Fruit fly (Drosophila melanogaster) Kc167 (cell line): ENCODE measurements around the gene eIF1.

Experiments
- Myc ChIP-seq: fragments of >200 bp; optimal IDR thresholded peaks from 2 replicates; lab custom pipeline; 2017; ENCODE audit warnings: missing external identifiers
- Sin3A ChIP-seq: fragments of >200 bp; optimal IDR thresholded peaks from 2 replicates; lab custom pipeline; 2018; ENCODE audit warnings: missing external identifiers
- h ChIP-seq: fragments of >200 bp; optimal IDR thresholded peaks from 3 replicates; lab custom pipeline; 2018; ENCODE audit warnings: missing external identifiers
- insv ChIP-seq: fragments of >200 bp; optimal IDR thresholded peaks from 3 replicates; lab custom pipeline; 2018; ENCODE audit warnings: missing external identifiers
- psq ChIP-seq: fragments of >200 bp; optimal IDR thresholded peaks from 2 replicates; lab custom pipeline; 2017; ENCODE audit warnings: missing external identifiers
- ttk ChIP-seq: sonication (Bioruptor generic); optimal IDR thresholded peaks from 2 replicates; lab custom pipeline; 2017; ENCODE audit warnings: missing external identifiers

Gene eIF1

dm6 chr3L:3225769-3226457 lies 2.8 kb downstream of the eIF1 start:
- TF ChIP-seq psq (lab: Kevin White, UChicago) (no peak), Myc (lab: Kevin White, UChicago) (no peak), h (lab: Kevin White, UChicago) (no peak), ttk (no peak), insv (no peak), Sin3A (lab: Kevin White, UChicago) (no peak)

dm6 chr3L:3226458-3226783 lies 3.3 kb downstream of the eIF1 start:
- TF ChIP-seq psq (lab: Kevin White, UChicago): no peak
- TF ChIP-seq Myc (lab: Kevin White, UChicago): no peak

dm6 chr3L:3236319-3236718 lies 13.2 kb downstream of the eIF1 start:
- TF ChIP-seq insv (no peak), h (lab: Kevin White, UChicago) (no peak), Sin3A (lab: Kevin White, UChicago) (no peak), psq (lab: Kevin White, UChicago) (no peak), ttk (no peak), Myc (lab: Kevin White, UChicago) (no peak)

- TF ChIP-seq Sin3A (lab: Kevin White, UChicago) (no peak), Myc (lab: Kevin White, UChicago) (no peak), psq (lab: Kevin White, UChicago) (no peak)
These were observed 16.1 kb downstream of the eIF1 start, which contains the start of gene CG17746 for dm6 chr3L:3239033-3239752. TSS of gene CG17746 (minus strand) at chr3L:3239578.

dm6 chr3L:3239785-3240596 lies 16.9 kb downstream of the eIF1 start:
- TF ChIP-seq psq (lab: Kevin White, UChicago) (no peak), insv (no peak), h (lab: Kevin White, UChicago) (no peak), Sin3A (lab: Kevin White, UChicago) (no peak)

dm6 chr3L:3240597-3241367 lies 17.6 kb downstream of the eIF1 start:
- TF ChIP-seq h (lab: Kevin White, UChicago): no peak
- no peak for TF ChIP-seq Myc (lab: Kevin White, UChicago)
- no peak for TF ChIP-seq psq (lab: Kevin White, UChicago)
- TF ChIP-seq Sin3A (lab: Kevin White, UChicago): no peak
- no peak for TF ChIP-seq insv
- no peak for TF ChIP-seq ttk

dm6 chr3L:3241368-3241640 lies 18.2 kb downstream of the eIF1 start:
- TF ChIP-seq Myc (lab: Kevin White, UChicago): no peak
- no peak for TF ChIP-seq h (lab: Kevin White, UChicago)
- TF ChIP-seq ttk: no peak
- no peak for TF ChIP-seq insv
- TF ChIP-seq Sin3A (lab: Kevin White, UChicago): no peak
- no peak for TF ChIP-seq psq (lab: Kevin White, UChicago)

- no peak for TF ChIP-seq Myc (lab: Kevin White, UChicago)
- TF ChIP-seq psq (lab: Kevin White, UChicago): no peak
- TF ChIP-seq ttk: no peak
- no peak for TF ChIP-seq h (lab: Kevin White, UChicago)
- no peak for TF ChIP-seq Sin3A (lab: Kevin White, UChicago)
- no peak for TF ChIP-seq insv
These were observed 19.3 kb downstream of the eIF1 start for dm6 chr3L:3242121-3243083.

dm6 chr3L:3244244-3245144 lies 21.4 kb downstream of the eIF1 start, which contains the start of gene CG12078:
TSS of gene CG12078 (minus strand) at chr3L:3244294.
- TF ChIP-seq insv: no peak

- no peak for TF ChIP-seq Myc (lab: Kevin White, UChicago)
- TF ChIP-seq psq (lab: Kevin White, UChicago): no peak
- TF ChIP-seq insv: no peak
- no peak for TF ChIP-seq ttk
- TF ChIP-seq h (lab: Kevin White, UChicago): no peak
- no peak for TF ChIP-seq Sin3A (lab: Kevin White, UChicago)
These were observed 22.0 kb downstream of the eIF1 start for dm6 chr3L:3245189-3245588.
